Worm (Caenorhabditis elegans) whole organism, L4/young adult: Measurements from ENCODE around the gene C27D6.3.

Experiments used
- W03F9.2 ChIP-seq: fragments of 150-350 bp; optimal IDR thresholded peaks from 2 replicates; lab custom pipeline; 2014; ENCODE audit warnings: missing biosample characterization, missing genetic modification characterization
- dao-5 ChIP-seq: sonication (generic microtip); optimal IDR thresholded peaks from 2 replicates; lab custom pipeline; 2016; ENCODE audit warnings: missing genotype, missing genetic modification characterization, moderate library complexity, missing compliant biosample characterization
- him-1 ChIP-seq: sonication (generic microtip); optimal IDR thresholded peaks from 2 replicates; lab custom pipeline; 2016; ENCODE audit warnings: missing genotype, missing genetic modification reagents, missing genetic modification characterization, missing compliant biosample characterization

Gene C27D6.3

ce11 chrII:5174370-5174769 lies at the start of gene C27D6.3:
C27D6.3 (minus strand) TSS chrII:5174470.
- TF ChIP-seq him-1 (tag; lab: Kevin White, UChicago) (no peak), dao-5 (tag; lab: Kevin White, UChicago) (no peak), W03F9.2 (no peak)

ce11 chrII:5222830-5223229 lies 48.6 kb upstream of the C27D6.3 start:
- TF ChIP-seq W03F9.2 = no peak
- no peak for TF ChIP-seq dao-5 (tag; lab: Kevin White, UChicago)
- TF ChIP-seq him-1 (tag; lab: Kevin White, UChicago) = no peak

ce11 chrII:5220648-5221047 lies 46.4 kb upstream of the C27D6.3 start:
- TF ChIP-seq dao-5 (tag; lab: Kevin White, UChicago) (no peak), W03F9.2 (no peak), him-1 (tag; lab: Kevin White, UChicago) (no peak)

- TF ChIP-seq dao-5 (tag; lab: Kevin White, UChicago) (no peak), W03F9.2 (no peak), him-1 (tag; lab: Kevin White, UChicago) (no peak)
Measured at ce11 chrII:5218349-5218748, 44.1 kb upstream of the C27D6.3 start.

- TF ChIP-seq dao-5 (tag; lab: Kevin White, UChicago) = no peak
- TF ChIP-seq W03F9.2 = no peak
- no peak for TF ChIP-seq him-1 (tag; lab: Kevin White, UChicago)
Measured at ce11 chrII:5212675-5213074, 38.4 kb upstream of the C27D6.3 start, which contains the start of gene C34F11.1. C34F11.1 (plus strand) TSS chrII:5212975.

ce11 chrII:5211970-5212369 lies 37.7 kb upstream of the C27D6.3 start, which contains the start of gene C34F11.2:
C34F11.2 (plus strand) TSS chrII:5212270.
- no peak for TF ChIP-seq dao-5 (tag; lab: Kevin White, UChicago)
- no peak for TF ChIP-seq him-1 (tag; lab: Kevin White, UChicago)
- TF ChIP-seq W03F9.2 = no peak

ce11 chrII:5210830-5211229 lies 36.6 kb upstream of the C27D6.3 start, which contains the start of gene C34F11.8:
C34F11.8 (minus strand) TSS chrII:5210964.
- no peak for TF ChIP-seq him-1 (tag; lab: Kevin White, UChicago)
- TF ChIP-seq dao-5 (tag; lab: Kevin White, UChicago) = no peak
- no peak for TF ChIP-seq W03F9.2

- TF ChIP-seq him-1 (tag; lab: Kevin White, UChicago) = no peak
- no peak for TF ChIP-seq dao-5 (tag; lab: Kevin White, UChicago)
- TF ChIP-seq W03F9.2 = no peak
Measured at ce11 chrII:5209122-5209521, 34.9 kb upstream of the C27D6.3 start.

- TF ChIP-seq dao-5 (tag; lab: Kevin White, UChicago) = no peak
- TF ChIP-seq W03F9.2 = no peak
- TF ChIP-seq him-1 (tag; lab: Kevin White, UChicago) = no peak
Measured at ce11 chrII:5205286-5205685, 31.0 kb upstream of the C27D6.3 start.

- TF ChIP-seq dao-5 (tag; lab: Kevin White, UChicago) = no peak
- no peak for TF ChIP-seq W03F9.2
- no peak for TF ChIP-seq him-1 (tag; lab: Kevin White, UChicago)
Measured at ce11 chrII:5202930-5203329, 28.7 kb upstream of the C27D6.3 start, which contains the start of gene ampd-1. ampd-1 (plus strand) TSS chrII:5203322.

ce11 chrII:5201922-5202562 lies 27.8 kb upstream of the C27D6.3 start:
- TF ChIP-seq dao-5 (tag; lab: Kevin White, UChicago) (no peak), W03F9.2 (no peak), him-1 (tag; lab: Kevin White, UChicago) (no peak)

ce11 chrII:5200987-5201582 lies 26.8 kb upstream of the C27D6.3 start:
- TF ChIP-seq dao-5 (tag; lab: Kevin White, UChicago) = no peak
- no peak for TF ChIP-seq him-1 (tag; lab: Kevin White, UChicago)
- no peak for TF ChIP-seq W03F9.2

- TF ChIP-seq dao-5 (tag; lab: Kevin White, UChicago) (no peak), W03F9.2 (no peak), him-1 (tag; lab: Kevin White, UChicago) (no peak)
Measured at ce11 chrII:5199497-5199896, 25.2 kb upstream of the C27D6.3 start, which contains the start of gene msp-50. msp-50 (plus strand) TSS chrII:5199797.

- TF ChIP-seq W03F9.2 (no peak), dao-5 (tag; lab: Kevin White, UChicago) (no peak), him-1 (tag; lab: Kevin White, UChicago) (no peak)
Measured at ce11 chrII:5195504-5195903, 21.2 kb upstream of the C27D6.3 start, which contains the start of gene C34F11.5. C34F11.5 (plus strand) TSS chrII:5195804.
